Worm (Caenorhabditis elegans) whole organism, L3 larva: Measurements from ENCODE around the gene nspc-7.

Experiments
- R02D3.7 ChIP-seq: fragments of 150-350 bp; optimal IDR thresholded peaks from 2 replicates; lab custom pipeline; 2014; ENCODE audit warnings: missing biosample characterization, missing genetic modification characterization
- nhr-11 ChIP-seq: fragments of 150-350 bp; optimal IDR thresholded peaks from 2 replicates; lab custom pipeline; 2014; ENCODE audit warnings: missing biosample characterization, missing genetic modification characterization

DNA sequence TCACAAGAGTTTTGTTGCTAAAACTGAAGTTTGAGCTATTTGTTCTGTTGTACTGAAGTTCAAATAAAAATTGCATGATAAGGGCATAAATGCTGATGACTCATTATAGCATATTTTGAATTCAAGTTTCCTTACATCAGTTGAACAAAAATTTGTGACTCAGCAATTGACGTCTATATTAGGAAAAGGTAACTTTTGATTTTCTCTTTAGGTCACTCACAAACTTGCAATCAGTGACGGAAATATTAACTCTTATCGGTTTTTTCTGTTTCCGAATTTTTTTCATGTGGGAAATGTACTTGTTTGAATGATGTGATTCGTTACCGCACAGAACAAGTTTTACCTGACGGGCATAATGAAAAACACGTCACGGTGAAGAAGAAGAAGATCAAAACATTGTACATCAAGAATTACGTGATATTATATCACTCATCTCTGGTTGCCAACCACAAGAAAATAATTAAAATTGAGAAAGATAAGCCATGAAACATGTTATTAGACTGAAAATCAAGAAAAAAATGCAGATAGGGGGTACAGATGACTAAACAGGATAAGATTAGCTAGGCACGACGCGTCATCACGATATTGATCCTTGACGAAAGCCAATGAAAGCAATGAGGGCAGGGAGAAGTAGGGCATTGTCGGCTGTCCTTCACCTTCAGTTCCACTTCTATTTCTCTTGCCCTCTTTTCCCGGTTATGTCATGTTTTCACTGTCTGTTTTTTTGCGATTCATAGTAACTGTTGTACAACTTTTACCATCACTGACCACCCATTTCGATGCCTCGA, 22.2 kb downstream of the nspc-7 start:
- TF ChIP-seq nhr-11, result no peak
- no peak for TF ChIP-seq R02D3.7 (tag; lab: Kevin White, UChicago)
